Fruit fly (Drosophila melanogaster) whole organism, embryonic: Measurements from ENCODE around the gene CG13893.
A peak's percentile ranks its signal among the peaks of the same experiment; 100 is the strongest.

Source experiments
- Bteb2 ChIP-seq: fragments of 200-800 bp; sonication (Bioruptor generic); optimal IDR thresholded peaks from 2 replicates; lab custom pipeline; 2016; ENCODE audit warnings: missing biosample characterization, missing genetic modification characterization
- CG10267 ChIP-seq: fragments of 200-800 bp; sonication (Bioruptor generic); optimal IDR thresholded peaks from 2 replicates; lab custom pipeline; 2018; ENCODE audit warnings: missing biosample characterization, mild to moderate bottlenecking, missing genetic modification characterization, moderate library complexity
- CG10366 ChIP-seq: fragments of 200-800 bp; sonication (Bioruptor generic); IDR thresholded peaks from 2 replicates; pipeline ENCODE4 v1.3.6; 2022; ENCODE audit warnings: missing biosample characterization, missing genetic modification characterization
- CG10654 ChIP-seq: fragments of 200-800 bp; sonication (Bioruptor generic); optimal IDR thresholded peaks from 2 replicates; lab custom pipeline; 2016; ENCODE audit warnings: missing biosample characterization, missing genetic modification characterization
- CG10959 ChIP-seq: fragments of 200-800 bp; sonication (Bioruptor generic); IDR thresholded peaks from 2 replicates; pipeline ENCODE4 v1.3.6; 2022; ENCODE audit warnings: missing biosample characterization, missing genetic modification characterization
- CG1603 ChIP-seq: fragments of 200-800 bp; sonication (Bioruptor generic); optimal IDR thresholded peaks from 2 replicates; lab custom pipeline; 2019; ENCODE audit warnings: missing biosample characterization, mild to moderate bottlenecking, missing genetic modification characterization, moderate library complexity
- CG16863 ChIP-seq: fragments of 200-800 bp; sonication (Bioruptor generic); optimal IDR thresholded peaks from 3 replicates; lab custom pipeline; 2016; ENCODE audit warnings: missing biosample characterization, missing genetic modification characterization
- CG18262 ChIP-seq: fragments of 200-800 bp; optimal IDR thresholded peaks from 3 replicates; lab custom pipeline; 2019; ENCODE audit warnings: missing biosample characterization, mild to moderate bottlenecking, missing genetic modification characterization, moderate library complexity
- CG18476 ChIP-seq: fragments of 200-800 bp; sonication (Bioruptor generic); optimal IDR thresholded peaks from 2 replicates; lab custom pipeline; 2016; ENCODE audit warnings: missing biosample characterization, mild to moderate bottlenecking, missing genetic modification characterization
- CG2678 ChIP-seq: fragments of 200-800 bp; sonication (Bioruptor generic); optimal IDR thresholded peaks from 3 replicates; lab custom pipeline; 2019; ENCODE audit warnings: missing biosample characterization, mild to moderate bottlenecking, missing genetic modification characterization, moderate library complexity
- CG3065 ChIP-seq: fragments of 200-800 bp; sonication (Bioruptor generic); optimal IDR thresholded peaks from 2 replicates; lab custom pipeline; 2016; ENCODE audit warnings: missing biosample characterization, missing genetic modification characterization
- CG3407 ChIP-seq: fragments of 200-800 bp; sonication (Bioruptor generic); optimal IDR thresholded peaks from 2 replicates; lab custom pipeline; 2018; ENCODE audit warnings: missing biosample characterization, mild to moderate bottlenecking, missing genetic modification characterization
- CG4360 ChIP-seq: fragments of 200-800 bp; sonication (Bioruptor generic); IDR thresholded peaks from 2 replicates; pipeline ENCODE4 v1.3.6; 2022; ENCODE audit warnings: missing biosample characterization, missing genetic modification characterization
- CG4424 ChIP-seq: fragments of 200-800 bp; sonication (Bioruptor generic); optimal IDR thresholded peaks from 3 replicates; lab custom pipeline; 2016; ENCODE audit warnings: missing biosample characterization, missing genetic modification characterization
- CG6254 ChIP-seq: fragments of 200-800 bp; sonication (Bioruptor generic); optimal IDR thresholded peaks from 3 replicates; lab custom pipeline; 2017; ENCODE audit warnings: mild to moderate bottlenecking, missing biosample characterization, missing genetic modification reagents, missing genetic modification characterization
- CG7839 ChIP-seq: fragments of 200-800 bp; sonication (Bioruptor generic); optimal IDR thresholded peaks from 3 replicates; lab custom pipeline; 2018; ENCODE audit warnings: missing biosample characterization, mild to moderate bottlenecking, missing genetic modification characterization, moderate library complexity
- CG8944 ChIP-seq: fragments of 200-800 bp; sonication (Bioruptor generic); optimal IDR thresholded peaks from 3 replicates; lab custom pipeline; 2016; ENCODE audit warnings: missing biosample characterization, missing genetic modification characterization
- D19A ChIP-seq: fragments of 200-800 bp; optimal IDR thresholded peaks from 3 replicates; lab custom pipeline; 2019; ENCODE audit warnings: missing biosample characterization, mild to moderate bottlenecking, missing genetic modification characterization, moderate library complexity
- Deaf1 ChIP-seq: fragments of 200-800 bp; optimal IDR thresholded peaks from 3 replicates; lab custom pipeline; 2019; ENCODE audit warnings: missing biosample characterization, mild to moderate bottlenecking, missing genetic modification characterization, moderate library complexity
- Dfd ChIP-seq, 2 experiments: fragments of >200 bp; optimal IDR thresholded peaks; 2 replicates each; lab custom pipeline; 2017; ENCODE audit warnings: missing biosample characterization in 2 of 2, missing genetic modification characterization in 2 of 2
- Dip2 ChIP-seq: fragments of 200-800 bp; sonication (Bioruptor generic); IDR thresholded peaks from 2 replicates; pipeline ENCODE4 v1.3.6; 2022; ENCODE audit warnings: missing biosample characterization, missing genetic modification characterization
- Drgx ChIP-seq: fragments of 200-800 bp; sonication (Bioruptor generic); IDR thresholded peaks from 2 replicates; pipeline ENCODE4 v1.3.6; 2022; ENCODE audit warnings: missing biosample characterization, missing genetic modification characterization
- HmgZ ChIP-seq: fragments of 200-800 bp; sonication (Bioruptor generic); optimal IDR thresholded peaks from 2 replicates; lab custom pipeline; 2018; ENCODE audit warnings: missing biosample characterization, mild to moderate bottlenecking, missing genetic modification characterization
- Hr51 ChIP-seq, 2 experiments: fragments of 200-800 bp; sonication (Bioruptor generic); optimal IDR thresholded peaks; 2 replicates in 1 of 2; 3 replicates in 1 of 2; lab custom pipeline; 2016 to 2018; ENCODE audit warnings: missing biosample characterization in 2 of 2, missing genetic modification characterization in 2 of 2, mild to moderate bottlenecking in 1 of 2, moderate library complexity in 1 of 2
- Jarid2 ChIP-seq: fragments of 200-800 bp; sonication (Bioruptor generic); optimal IDR thresholded peaks from 3 replicates; lab custom pipeline; 2017; ENCODE audit warnings: mild to moderate bottlenecking, missing biosample characterization, missing genetic modification reagents, missing genetic modification characterization
- MESR4 ChIP-seq: fragments of 200-800 bp; sonication (Bioruptor generic); optimal IDR thresholded peaks from 2 replicates; lab custom pipeline; 2018; ENCODE audit warnings: missing biosample characterization, mild to moderate bottlenecking, missing genetic modification characterization, moderate library complexity
- Mad ChIP-seq: fragments of 200-800 bp; sonication (Bioruptor generic); optimal IDR thresholded peaks from 2 replicates; lab custom pipeline; 2016; ENCODE audit warnings: missing biosample characterization, missing genetic modification characterization
- Mes4 ChIP-seq: fragments of 200-800 bp; sonication (Bioruptor generic); optimal IDR thresholded peaks from 2 replicates; lab custom pipeline; 2016; ENCODE audit warnings: missing biosample characterization, missing genetic modification characterization
- Neu2 ChIP-seq: fragments of 200-800 bp; sonication (Bioruptor generic); optimal IDR thresholded peaks from 3 replicates; lab custom pipeline; 2016; ENCODE audit warnings: missing biosample characterization, missing genetic modification characterization, borderline replicate concordance
- PHDP ChIP-seq: fragments of 200-800 bp; sonication (Bioruptor generic); optimal IDR thresholded peaks from 3 replicates; lab custom pipeline; 2018; ENCODE audit warnings: missing biosample characterization, mild to moderate bottlenecking, missing genetic modification characterization, moderate library complexity
- Ptx1 ChIP-seq: fragments of 200-800 bp; sonication (Bioruptor generic); IDR thresholded peaks from 2 replicates; pipeline ENCODE4 v1.3.6; 2022; ENCODE audit warnings: missing biosample characterization, missing genetic modification characterization
- Sry-β ChIP-seq: fragments of 200-800 bp; sonication (Bioruptor generic); optimal IDR thresholded peaks from 2 replicates; lab custom pipeline; 2018; ENCODE audit warnings: missing biosample characterization, mild to moderate bottlenecking, missing genetic modification characterization, moderate library complexity
- ap ChIP-seq: fragments of 200-800 bp; sonication (Bioruptor generic); IDR thresholded peaks from 2 replicates; pipeline ENCODE4 v1.3.6; 2022; ENCODE audit warnings: missing biosample characterization, missing genetic modification characterization
- bigmax ChIP-seq: fragments of 200-800 bp; sonication (Bioruptor generic); optimal IDR thresholded peaks from 2 replicates; lab custom pipeline; 2018; ENCODE audit warnings: missing biosample characterization, mild to moderate bottlenecking, missing genetic modification characterization
- cato ChIP-seq: fragments of 200-800 bp; sonication (Bioruptor generic); optimal IDR thresholded peaks from 2 replicates; lab custom pipeline; 2016; ENCODE audit warnings: missing biosample characterization, missing genetic modification characterization, borderline replicate concordance
- caup ChIP-seq: fragments of 200-800 bp; sonication (Bioruptor generic); optimal IDR thresholded peaks from 3 replicates; lab custom pipeline; 2017; ENCODE audit warnings: missing biosample characterization, mild to moderate bottlenecking, missing genetic modification characterization, moderate library complexity; ENCODE audit not compliant: severe bottlenecking
- chif ChIP-seq, 2 experiments: fragments of 200-800 bp; sonication (Bioruptor generic); optimal IDR thresholded peaks; 3 replicates each; lab custom pipeline; 2016; ENCODE audit warnings: missing biosample characterization in 2 of 2, missing genetic modification characterization in 2 of 2
- chm ChIP-seq: fragments of 200-800 bp; sonication (Bioruptor generic); IDR thresholded peaks from 2 replicates; pipeline ENCODE4 v1.3.6; 2022; ENCODE audit warnings: missing biosample characterization, missing genetic modification characterization
- cwo ChIP-seq: fragments of 200-800 bp; sonication (Bioruptor generic); optimal IDR thresholded peaks from 3 replicates; lab custom pipeline; 2017; ENCODE audit warnings: missing biosample characterization, missing genetic modification characterization, mild to moderate bottlenecking, moderate library complexity, missing genetic modification reagents
- dmrt99B ChIP-seq: fragments of 200-800 bp; sonication (Bioruptor generic); optimal IDR thresholded peaks from 2 replicates; lab custom pipeline; 2018; ENCODE audit warnings: missing biosample characterization, mild to moderate bottlenecking, missing genetic modification characterization, moderate library complexity
- gce ChIP-seq: fragments of 200-800 bp; sonication (Bioruptor generic); IDR thresholded peaks from 3 replicates; pipeline ENCODE4 v1.3.6; 2022; ENCODE audit warnings: missing biosample characterization, missing genetic modification characterization
- jing ChIP-seq: fragments of 200-800 bp; sonication (Bioruptor generic); optimal IDR thresholded peaks from 2 replicates; lab custom pipeline; 2018; ENCODE audit warnings: missing biosample characterization, mild to moderate bottlenecking, missing genetic modification characterization
- klu ChIP-seq: fragments of 200-800 bp; sonication (Bioruptor generic); IDR thresholded peaks from 2 replicates; pipeline ENCODE4 v1.3.6; 2022; ENCODE audit warnings: missing biosample characterization, missing genetic modification characterization
- nerfin-2 ChIP-seq: fragments of 200-800 bp; sonication (Bioruptor generic); IDR thresholded peaks from 2 replicates; pipeline ENCODE4 v1.3.6; 2022; ENCODE audit warnings: missing biosample characterization, missing genetic modification characterization; ENCODE audit not compliant: partially characterized antibody
- scrt ChIP-seq: fragments of 200-800 bp; sonication (Bioruptor generic); optimal IDR thresholded peaks from 2 replicates; lab custom pipeline; 2018; ENCODE audit warnings: missing biosample characterization, mild to moderate bottlenecking, missing genetic modification characterization, moderate library complexity
- slp2 ChIP-seq: fragments of 200-800 bp; sonication (Bioruptor generic); optimal IDR thresholded peaks from 2 replicates; lab custom pipeline; 2016; ENCODE audit warnings: missing biosample characterization, missing genetic modification characterization
- tin ChIP-seq: fragments of 200-800 bp; sonication (Bioruptor generic); optimal IDR thresholded peaks from 3 replicates; lab custom pipeline; 2016; ENCODE audit warnings: missing biosample characterization, missing genetic modification characterization
- vnd ChIP-seq: fragments of 200-800 bp; sonication (Bioruptor generic); IDR thresholded peaks from 3 replicates; pipeline ENCODE4 v1.3.6; 2022; ENCODE audit warnings: missing biosample characterization, missing genetic modification characterization; ENCODE audit not compliant: partially characterized antibody
- vvl ChIP-seq: fragments of 200-800 bp; sonication (Bioruptor generic); IDR thresholded peaks from 2 replicates; pipeline ENCODE4 v1.3.6; 2022; ENCODE audit warnings: missing biosample characterization, missing genetic modification characterization

CG13893 gene

dm6 chr3L:615425-616046 is 11.7 kb upstream of the CG13893 start (continued):
- TF ChIP-seq Dfd (GFP tag; optimal IDR thresholded peaks at IDR 0.05; lab: Kevin White, UChicago): no peak
- peak; percentile 81 for TF ChIP-seq Drgx (GFP tag; lab: Robert Waterston, UW)
- peak; percentile 93 for TF ChIP-seq Ptx1 (GFP tag; lab: Robert Waterston, UW)
- peak; percentile 87 for TF ChIP-seq CG18476 (GFP tag; lab: Kevin White, UChicago)
- peak; percentile 94 for TF ChIP-seq D19A (tag; lab: Kevin White, UChicago)
- no peak for TF ChIP-seq Neu2 (GFP tag; lab: Kevin White, UChicago)
- TF ChIP-seq CG3407 (GFP tag; lab: Kevin White, UChicago): peak; percentile 83
- TF ChIP-seq CG4360 (GFP tag; lab: Robert Waterston, UW): peak; percentile 51; the same call in 1 of the 2 replicates
- TF ChIP-seq cato: peak; percentile 78
- peak; percentile 55 for TF ChIP-seq CG1603 (tag; lab: Kevin White, UChicago)
- peak; percentile 92 for TF ChIP-seq CG2678 (tag; lab: Kevin White, UChicago)
- TF ChIP-seq Bteb2 (GFP tag; lab: Kevin White, UChicago): peak; percentile 86
- TF ChIP-seq CG7839 (tag; lab: Kevin White, UChicago): peak; percentile 89
- no peak for TF ChIP-seq bigmax
- peak; percentile 85 for TF ChIP-seq CG6254 (GFP tag; lab: Kevin White, UChicago)
- TF ChIP-seq MESR4 (GFP tag; lab: Kevin White, UChicago): peak; percentile 3
- TF ChIP-seq CG10267 (tag; lab: Kevin White, UChicago): peak; percentile 79
- TF ChIP-seq klu (GFP tag; lab: Robert Waterston, UW): no peak
- TF ChIP-seq CG4424 (GFP tag; lab: Kevin White, UChicago): peak; percentile 86
- peak; percentile 89 for TF ChIP-seq CG16863
- peak; percentile 84 for TF ChIP-seq ap
- peak; percentile 89 to 91 for TF ChIP-seq chif (GFP tag; optimal IDR thresholded peaks at IDR 0.05; lab: Kevin White, UChicago)
- TF ChIP-seq nerfin-2 (GFP tag; lab: Robert Waterston, UW): no peak
- TF ChIP-seq PHDP: peak; percentile 85
- peak; percentile 83 for TF ChIP-seq tin (GFP tag; lab: Kevin White, UChicago)
- peak; percentile 85 for TF ChIP-seq CG10654 (GFP tag; lab: Kevin White, UChicago)
- peak; percentile 57 for TF ChIP-seq scrt (GFP tag; lab: Kevin White, UChicago)
- TF ChIP-seq gce (GFP tag; lab: Robert Waterston, UW): peak; percentile 81; the same call in 2 of the 3 replicates
- no peak for TF ChIP-seq vnd (GFP tag; lab: Robert Waterston, UW)
- TF ChIP-seq Hr51 (GFP tag; optimal IDR thresholded peaks at IDR 0.05; lab: Kevin White, UChicago): peak; percentile 40 to 95
- peak; percentile 90 for TF ChIP-seq CG18262 (tag; lab: Kevin White, UChicago)
- TF ChIP-seq cwo (GFP tag; lab: Kevin White, UChicago): peak; percentile 73
- peak; percentile 71 for TF ChIP-seq Mad (GFP tag; lab: Kevin White, UChicago)
- peak; percentile 85 for TF ChIP-seq CG8944 (GFP tag; lab: Kevin White, UChicago)
- TF ChIP-seq Jarid2 (GFP tag; lab: Kevin White, UChicago): peak; percentile 73
- peak; percentile 90 for TF ChIP-seq chm (GFP tag; lab: Robert Waterston, UW)
- TF ChIP-seq slp2: peak; percentile 87
- TF ChIP-seq HmgZ (tag; lab: Kevin White, UChicago): peak; percentile 69
- TF ChIP-seq Sry-β (GFP tag; lab: Kevin White, UChicago): peak; percentile 63
- TF ChIP-seq Dip2 (GFP tag; lab: Robert Waterston, UW): no peak
- peak; percentile 76 for TF ChIP-seq CG3065 (GFP tag; lab: Kevin White, UChicago)
- TF ChIP-seq jing (GFP tag; lab: Kevin White, UChicago): peak; percentile 79
- peak; percentile 63 for TF ChIP-seq Deaf1
- TF ChIP-seq dmrt99B (tag; lab: Kevin White, UChicago): peak; percentile 95
- peak; percentile 81 for TF ChIP-seq Mes4 (GFP tag; lab: Kevin White, UChicago)
- peak; percentile 67 for TF ChIP-seq caup (GFP tag; lab: Kevin White, UChicago)
- peak; percentile 92 for TF ChIP-seq vvl (GFP tag; lab: Robert Waterston, UW)
- TF ChIP-seq CG10366 (GFP tag; lab: Robert Waterston, UW): peak; percentile 90
- peak; percentile 77 for TF ChIP-seq CG10959 (GFP tag; lab: Robert Waterston, UW)
